Fruit fly (Drosophila melanogaster) whole organism, embryonic: ENCODE data around the gene CG5731.
A peak's percentile ranks its signal among the peaks of the same experiment; 100 is the strongest.

Experiments
- B-H2 ChIP-seq: fragments of 200-800 bp; sonication (Bioruptor generic); optimal IDR thresholded peaks from 2 replicates; lab custom pipeline; 2018; ENCODE audit warnings: missing biosample characterization, mild to moderate bottlenecking, missing genetic modification characterization
- BEAF-32 ChIP-seq: fragments of 200-800 bp; sonication (Bioruptor generic); optimal IDR thresholded peaks from 3 replicates; lab custom pipeline; 2017; ENCODE audit warnings: missing biosample characterization, missing genetic modification characterization, mild to moderate bottlenecking, moderate library complexity, missing genetic modification reagents
- CG10267 ChIP-seq: fragments of 200-800 bp; sonication (Bioruptor generic); optimal IDR thresholded peaks from 2 replicates; lab custom pipeline; 2018; ENCODE audit warnings: missing biosample characterization, mild to moderate bottlenecking, missing genetic modification characterization, moderate library complexity
- CG11723 ChIP-seq: fragments of 200-800 bp; sonication (Bioruptor generic); optimal IDR thresholded peaks from 2 replicates; lab custom pipeline; 2017; ENCODE audit warnings: missing biosample characterization, mild to moderate bottlenecking, missing genetic modification characterization
- CG12659 ChIP-seq: fragments of 200-800 bp; sonication (Bioruptor generic); optimal IDR thresholded peaks from 3 replicates; lab custom pipeline; 2017; ENCODE audit warnings: mild to moderate bottlenecking, missing biosample characterization, missing genetic modification reagents, missing genetic modification characterization
- CG14667 ChIP-seq: fragments of 200-800 bp; sonication (Bioruptor generic); IDR thresholded peaks from 2 replicates; pipeline ENCODE4 v1.3.6; 2022; ENCODE audit warnings: missing biosample characterization, missing genetic modification characterization
- CG15479 ChIP-seq: fragments of 200-800 bp; sonication (Bioruptor generic); optimal IDR thresholded peaks from 3 replicates; lab custom pipeline; 2019; ENCODE audit warnings: missing biosample characterization, mild to moderate bottlenecking, missing genetic modification characterization, moderate library complexity
- CG17328 ChIP-seq: fragments of 200-800 bp; sonication (Bioruptor generic); IDR thresholded peaks from 2 replicates; pipeline ENCODE4 v1.3.6; 2022; ENCODE audit warnings: missing biosample characterization, missing genetic modification characterization
- CG17802 ChIP-seq: fragments of 200-800 bp; sonication (Bioruptor generic); optimal IDR thresholded peaks from 2 replicates; lab custom pipeline; 2018; ENCODE audit warnings: missing biosample characterization, mild to moderate bottlenecking, missing genetic modification characterization, moderate library complexity
- CG2116 ChIP-seq: fragments of 200-800 bp; sonication (Bioruptor generic); optimal IDR thresholded peaks from 3 replicates; lab custom pipeline; 2018; ENCODE audit warnings: missing biosample characterization, mild to moderate bottlenecking, missing genetic modification characterization
- CG30020 ChIP-seq: fragments of 200-800 bp; optimal IDR thresholded peaks from 2 replicates; lab custom pipeline; 2019; ENCODE audit warnings: missing biosample characterization, mild to moderate bottlenecking, missing genetic modification characterization, moderate library complexity
- CG31365 ChIP-seq: fragments of 200-800 bp; sonication (Bioruptor generic); optimal IDR thresholded peaks from 2 replicates; lab custom pipeline; 2018; ENCODE audit warnings: missing biosample characterization, mild to moderate bottlenecking, missing genetic modification characterization
- CG6689 ChIP-seq: fragments of 200-800 bp; sonication (Bioruptor generic); IDR thresholded peaks from 2 replicates; pipeline ENCODE4 v1.3.6; 2022; ENCODE audit warnings: missing biosample characterization, missing genetic modification characterization
- CG7556 ChIP-seq: fragments of 200-800 bp; sonication (Bioruptor generic); optimal IDR thresholded peaks from 2 replicates; lab custom pipeline; 2017; ENCODE audit warnings: missing biosample characterization, mild to moderate bottlenecking, missing genetic modification characterization
- CG8924 ChIP-seq: fragments of 200-800 bp; optimal IDR thresholded peaks from 3 replicates; lab custom pipeline; 2019; ENCODE audit warnings: missing biosample characterization, mild to moderate bottlenecking, missing genetic modification characterization, moderate library complexity
- CG9817 ChIP-seq: fragments of 200-800 bp; sonication (Bioruptor generic); optimal IDR thresholded peaks from 2 replicates; lab custom pipeline; 2018; ENCODE audit warnings: missing biosample characterization, mild to moderate bottlenecking, missing genetic modification characterization, moderate library complexity
- CoRest ChIP-seq: fragments of 200-800 bp; sonication (Bioruptor generic); optimal IDR thresholded peaks from 3 replicates; lab custom pipeline; 2018; ENCODE audit warnings: missing biosample characterization, mild to moderate bottlenecking, missing genetic modification characterization, moderate library complexity
- Dfd ChIP-seq, 2 experiments: fragments of >200 bp; optimal IDR thresholded peaks; 2 replicates each; lab custom pipeline; 2017; ENCODE audit warnings: missing biosample characterization in 2 of 2, missing genetic modification characterization in 2 of 2
- Dll ChIP-seq: fragments of 200-800 bp; sonication (Bioruptor generic); IDR thresholded peaks from 4 replicates; pipeline ENCODE4 v1.3.6; 2022; ENCODE audit warnings: missing biosample characterization, missing genetic modification characterization; ENCODE audit not compliant: partially characterized antibody
- Eip74EF ChIP-seq, 2 experiments: fragments of 200-800 bp in 1 of 2; fragments of >200 bp in 1 of 2; sonication (Bioruptor generic) in 1 of 2; optimal IDR thresholded peaks; 2 replicates each; lab custom pipeline; 2017 to 2019; ENCODE audit warnings: missing biosample characterization in 2 of 2, missing genetic modification characterization in 2 of 2, mild to moderate bottlenecking in 1 of 2, moderate library complexity in 1 of 2
- HLH54F ChIP-seq: fragments of 200-800 bp; sonication (Bioruptor generic); optimal IDR thresholded peaks from 3 replicates; lab custom pipeline; 2016; ENCODE audit warnings: missing biosample characterization, missing genetic modification characterization
- Nf-YC ChIP-seq: fragments of 200-800 bp; optimal IDR thresholded peaks from 3 replicates; lab custom pipeline; 2019; ENCODE audit warnings: missing biosample characterization, mild to moderate bottlenecking, missing genetic modification characterization, moderate library complexity
- NfI ChIP-seq: fragments of 200-800 bp; sonication (Bioruptor generic); optimal IDR thresholded peaks from 3 replicates; lab custom pipeline; 2018; ENCODE audit warnings: missing biosample characterization, mild to moderate bottlenecking, missing genetic modification characterization, moderate library complexity
- Pdp1 ChIP-seq, 2 experiments: fragments of 200-800 bp; sonication (Bioruptor generic); optimal IDR thresholded peaks; 3 replicates each; lab custom pipeline; 2016; ENCODE audit warnings: missing biosample characterization in 2 of 2, missing genetic modification characterization in 2 of 2, mild to moderate bottlenecking in 1 of 2, moderate library complexity in 1 of 2
- Scr ChIP-seq: fragments of 200-800 bp; sonication (Bioruptor generic); IDR thresholded peaks from 2 replicates; pipeline ENCODE4 v1.3.6; 2022; ENCODE audit warnings: missing biosample characterization, missing genetic modification characterization; ENCODE audit not compliant: partially characterized antibody
- Sox100B ChIP-seq: fragments of 200-800 bp; sonication (Bioruptor generic); optimal IDR thresholded peaks from 3 replicates; lab custom pipeline; 2018; ENCODE audit warnings: missing biosample characterization, mild to moderate bottlenecking, missing genetic modification characterization
- Sry-β ChIP-seq: fragments of 200-800 bp; sonication (Bioruptor generic); optimal IDR thresholded peaks from 2 replicates; lab custom pipeline; 2018; ENCODE audit warnings: missing biosample characterization, mild to moderate bottlenecking, missing genetic modification characterization, moderate library complexity
- Stat92E ChIP-seq, 3 experiments: fragments of >200 bp in 2 of 3; fragments of 200-800 bp in 1 of 3; sonication (Bioruptor generic) in 1 of 3; optimal IDR thresholded peaks; 2 replicates each; lab custom pipeline; 2017 to 2019; ENCODE audit warnings: missing biosample characterization in 3 of 3, missing genetic modification characterization in 3 of 3, mild to moderate bottlenecking in 1 of 3, moderate library complexity in 1 of 3
- amos ChIP-seq: fragments of 200-800 bp; sonication (Bioruptor generic); IDR thresholded peaks from 2 replicates; pipeline ENCODE4 v1.3.6; 2022; ENCODE audit warnings: missing biosample characterization, missing genetic modification characterization; ENCODE audit not compliant: partially characterized antibody
- ash1 ChIP-seq: fragments of 200-800 bp; sonication (Bioruptor generic); optimal IDR thresholded peaks from 2 replicates; lab custom pipeline; 2018; ENCODE audit warnings: missing biosample characterization, mild to moderate bottlenecking, missing genetic modification characterization
- bcd ChIP-seq: fragments of 200-800 bp; sonication (Bioruptor generic); optimal IDR thresholded peaks from 2 replicates; lab custom pipeline; 2017; ENCODE audit warnings: missing biosample characterization, mild to moderate bottlenecking, missing genetic modification characterization
- crp ChIP-seq, 2 experiments: fragments of 200-800 bp; sonication (Bioruptor generic); optimal IDR thresholded peaks; 2 replicates in 1 of 2; 3 replicates in 1 of 2; lab custom pipeline; 2017; ENCODE audit warnings: missing biosample characterization in 2 of 2, missing genetic modification characterization in 2 of 2, mild to moderate bottlenecking in 1 of 2, moderate library complexity in 1 of 2
- fd96Cb ChIP-seq: fragments of 200-800 bp; sonication (Bioruptor generic); optimal IDR thresholded peaks from 2 replicates; lab custom pipeline; 2018; ENCODE audit warnings: missing biosample characterization, mild to moderate bottlenecking, missing genetic modification characterization, moderate library complexity
- hbn ChIP-seq: fragments of 200-800 bp; sonication (Bioruptor generic); IDR thresholded peaks from 2 replicates; pipeline ENCODE4 v1.3.6; 2022; ENCODE audit warnings: missing biosample characterization, missing genetic modification characterization; ENCODE audit not compliant: partially characterized antibody
- inv ChIP-seq: fragments of 200-800 bp; sonication (Bioruptor generic); IDR thresholded peaks from 2 replicates; pipeline ENCODE4 v1.3.6; 2022; ENCODE audit warnings: missing biosample characterization, missing genetic modification characterization; ENCODE audit not compliant: partially characterized antibody
- jigr1 ChIP-seq: fragments of 200-800 bp; sonication (Bioruptor generic); IDR thresholded peaks from 3 replicates; pipeline ENCODE4 v1.3.6; 2022; ENCODE audit warnings: missing biosample characterization, missing genetic modification characterization
- pfk ChIP-seq: fragments of 200-800 bp; sonication (Bioruptor generic); optimal IDR thresholded peaks from 2 replicates; lab custom pipeline; 2018; ENCODE audit warnings: missing biosample characterization, mild to moderate bottlenecking, missing genetic modification characterization, moderate library complexity
- pzg ChIP-seq: fragments of 200-800 bp; sonication (Bioruptor generic); optimal IDR thresholded peaks from 3 replicates; lab custom pipeline; 2018; ENCODE audit warnings: missing biosample characterization, mild to moderate bottlenecking, missing genetic modification characterization, moderate library complexity
- row ChIP-seq: fragments of 200-800 bp; sonication (Bioruptor generic); IDR thresholded peaks from 3 replicates; pipeline ENCODE4 v1.3.6; 2022; ENCODE audit warnings: missing biosample characterization, missing genetic modification characterization
- sd ChIP-seq: fragments of 200-800 bp; sonication (Bioruptor generic); optimal IDR thresholded peaks from 3 replicates; lab custom pipeline; 2018; ENCODE audit warnings: missing biosample characterization, mild to moderate bottlenecking, missing genetic modification characterization, moderate library complexity
- sim ChIP-seq: fragments of 200-800 bp; sonication (Bioruptor generic); IDR thresholded peaks from 2 replicates; pipeline ENCODE4 v1.3.6; 2022; ENCODE audit warnings: missing biosample characterization, missing genetic modification characterization
- sob ChIP-seq: fragments of 200-800 bp; sonication (Bioruptor generic); IDR thresholded peaks from 2 replicates; pipeline ENCODE4 v1.3.6; 2022; ENCODE audit warnings: missing biosample characterization, missing genetic modification characterization
- ssp ChIP-seq: fragments of 200-800 bp; sonication (Bioruptor generic); IDR thresholded peaks from 2 replicates; pipeline ENCODE4 v1.3.6; 2022; ENCODE audit warnings: missing biosample characterization, missing genetic modification characterization
- stwl ChIP-seq: fragments of 200-800 bp; sonication (Bioruptor generic); optimal IDR thresholded peaks from 3 replicates; lab custom pipeline; 2018; ENCODE audit warnings: missing biosample characterization, mild to moderate bottlenecking, missing genetic modification characterization, moderate library complexity
- sug ChIP-seq: fragments of 200-800 bp; optimal IDR thresholded peaks from 2 replicates; lab custom pipeline; 2019; ENCODE audit warnings: missing biosample characterization, mild to moderate bottlenecking, missing genetic modification characterization, moderate library complexity
- toy ChIP-seq: fragments of 200-800 bp; sonication (Bioruptor generic); IDR thresholded peaks from 2 replicates; pipeline ENCODE4 v1.3.6; 2022; ENCODE audit warnings: missing biosample characterization, missing genetic modification characterization
- vvl ChIP-seq: fragments of 200-800 bp; sonication (Bioruptor generic); IDR thresholded peaks from 2 replicates; pipeline ENCODE4 v1.3.6; 2022; ENCODE audit warnings: missing biosample characterization, missing genetic modification characterization

CG5731 gene

dm6 chr2L:10226724-10227407 is 17.3 kb upstream of the CG5731 start, which contains the start of gene CG5708 (continued):
- TF ChIP-seq CG2116 (GFP tag; lab: Kevin White, UChicago) (peak; percentile 23), Dll (GFP tag; lab: Robert Waterston, UW) (peak; percentile 40; the same call in 1 of the 4 replicates), BEAF-32 (GFP tag; lab: Kevin White, UChicago) (peak; percentile 73), CG9817 (tag; lab: Kevin White, UChicago) (no peak), CG15479 (GFP tag; lab: Kevin White, UChicago) (no peak), Sry-β (GFP tag; lab: Kevin White, UChicago) (peak; percentile 92), CG14667 (GFP tag; lab: Robert Waterston, UW) (no peak), CG17802 (tag; lab: Kevin White, UChicago) (peak; percentile 82), sim (GFP tag; lab: Robert Waterston, UW) (no peak), CG30020 (peak; percentile 99), Scr (GFP tag; lab: Robert Waterston, UW) (peak; percentile 59), CG10267 (tag; lab: Kevin White, UChicago) (peak; percentile 25), Eip74EF (GFP tag; optimal IDR thresholded peaks at IDR 0.05; lab: Kevin White, UChicago) (no peak), Sox100B (peak; percentile 24), toy (GFP tag; lab: Robert Waterston, UW) (no peak), CG8924 (tag; lab: Kevin White, UChicago) (peak; percentile 25), amos (peak; percentile 68; the same call in 1 of the 2 replicates), inv (GFP tag; lab: Robert Waterston, UW) (peak; percentile 57; the same call in 1 of the 2 replicates), pfk (GFP tag; lab: Kevin White, UChicago) (peak; percentile 86), sd (tag; lab: Kevin White, UChicago) (peak; percentile 73), Dfd (GFP tag; optimal IDR thresholded peaks at IDR 0.05; lab: Kevin White, UChicago) (no peak), ash1 (GFP tag; lab: Kevin White, UChicago) (no peak), row (GFP tag; lab: Robert Waterston, UW) (peak; percentile 89), fd96Cb (tag; lab: Kevin White, UChicago) (no peak), CoRest (tag; lab: Kevin White, UChicago) (peak; percentile 35), pzg (GFP tag; lab: Kevin White, UChicago) (peak; percentile 58), stwl (tag; lab: Kevin White, UChicago) (peak; percentile 1), CG11723 (GFP tag; lab: Kevin White, UChicago) (peak; percentile 89), HLH54F (GFP tag; lab: Kevin White, UChicago) (peak; percentile 5), CG7556 (GFP tag; lab: Kevin White, UChicago) (no peak), CG31365 (tag; lab: Kevin White, UChicago) (no peak), CG12659 (GFP tag; lab: Kevin White, UChicago) (peak; percentile 70), sug (tag; lab: Kevin White, UChicago) (peak; percentile 15), ssp (peak; percentile 87), hbn (peak; percentile 30; the same call in 1 of the 2 replicates), Nf-YC (tag; lab: Kevin White, UChicago) (peak; percentile 47), bcd (GFP tag; lab: Kevin White, UChicago) (no peak), B-H2 (GFP tag; lab: Kevin White, UChicago) (peak; percentile 35), CG17328 (GFP tag; lab: Robert Waterston, UW) (no peak), crp (GFP tag; optimal IDR thresholded peaks at IDR 0.05; lab: Kevin White, UChicago) (peak in 1 of 2 experiments; percentile 48), NfI (GFP tag; lab: Kevin White, UChicago) (peak; percentile 33), Pdp1 (GFP tag; optimal IDR thresholded peaks at IDR 0.05; lab: Kevin White, UChicago) (no peak), Stat92E (GFP tag; optimal IDR thresholded peaks at IDR 0.05; lab: Kevin White, UChicago) (peak in 1 of 3 experiments; percentile 17), vvl (GFP tag; lab: Robert Waterston, UW) (0 out of 2 replicates have a peak, but pooled peaks have one; percentile 42), jigr1 (no peak), sob (GFP tag; lab: Robert Waterston, UW) (0 out of 2 replicates have a peak, but pooled peaks have one; percentile 39), CG6689 (no peak)
